Fruit fly (Drosophila melanogaster) whole organism, larva: ENCODE results near the gene Ilp8.

Source experiments
- noc ChIP-seq: fragments of 200-800 bp; sonication (Bioruptor generic); optimal IDR thresholded peaks from 3 replicates; lab custom pipeline; 2019; ENCODE audit warnings: missing biosample characterization, mild to moderate bottlenecking, missing genetic modification characterization, moderate library complexity

The Ilp8 gene

DNA sequence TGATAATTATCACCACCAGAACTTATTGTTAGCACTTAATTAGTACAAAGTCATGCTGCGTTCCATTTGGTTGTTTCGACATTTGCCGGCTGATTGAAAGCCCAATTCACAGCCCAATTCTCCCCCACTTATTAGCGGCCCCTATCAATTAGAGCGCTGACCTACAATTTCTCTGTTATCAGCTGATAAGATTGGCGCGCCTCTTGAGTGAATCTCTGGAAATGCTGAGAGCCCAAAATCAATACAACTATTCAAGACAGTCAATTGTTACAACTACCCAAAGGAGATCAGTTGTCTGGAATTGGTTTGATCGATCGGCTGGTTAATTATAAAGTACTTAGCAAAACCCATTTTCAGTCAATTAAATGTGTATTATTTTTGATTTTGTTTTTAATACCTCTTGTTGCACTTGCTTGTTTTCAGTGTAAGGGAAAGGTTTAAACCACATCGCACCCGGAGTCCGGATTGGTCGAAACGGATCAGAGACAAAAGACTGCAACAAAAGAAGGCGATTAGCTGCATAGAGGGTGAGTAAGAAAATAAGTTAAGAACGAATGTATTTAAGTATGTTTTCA is 47.0 kb downstream of the Ilp8 start:
- TF ChIP-seq noc (tag; lab: Kevin White, UChicago) = peak; percentile 8

DNA sequence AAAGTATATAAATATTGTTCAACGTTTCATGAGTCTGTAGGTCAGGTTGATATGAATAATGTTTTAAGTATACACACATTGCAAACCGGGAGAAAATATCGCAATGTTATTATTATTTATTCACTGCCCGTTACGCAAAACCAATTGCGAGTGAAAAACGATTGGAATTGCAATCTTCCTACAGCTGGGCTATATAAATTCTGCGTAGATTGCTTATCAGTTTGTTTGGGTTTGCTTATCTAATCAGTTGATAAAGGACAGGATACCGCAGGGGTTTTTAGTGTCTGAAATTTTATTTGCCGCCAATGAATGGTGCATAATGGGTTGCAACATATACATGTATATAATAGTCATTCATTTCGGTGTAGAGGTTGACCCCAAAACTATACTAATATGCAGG is 47.8 kb downstream of the Ilp8 start:
- no peak for TF ChIP-seq noc (tag; lab: Kevin White, UChicago)

- TF ChIP-seq noc (tag; lab: Kevin White, UChicago) = peak; percentile 61
Measured at dm6 chr3L:16981114-16981648, 50.7 kb downstream of the Ilp8 start.
